Worm (Caenorhabditis elegans) whole organism, L4 larva: ENCODE data around the gene C32B5.15.
"Not testable (repeated sequence)": the region's sequence is repeated elsewhere in the genome, so short reads cannot be mapped to it uniquely, and the experiment has no call there.

Source experiments
- ama-1 ChIP-seq: fragments of 150-350 bp; optimal IDR thresholded peaks from 2 replicates; lab custom pipeline; 2014; ENCODE audit warnings: inconsistent platforms, mixed read lengths
- duxl-1 ChIP-seq: sonication (generic microtip); optimal IDR thresholded peaks from 2 replicates; lab custom pipeline; 2016; ENCODE audit warnings: mild to moderate bottlenecking, missing genetic modification characterization, moderate library complexity, missing compliant biosample characterization; ENCODE audit not compliant: poor library complexity
- nhr-77 ChIP-seq: fragments of 150-350 bp; optimal IDR thresholded peaks from 2 replicates; lab custom pipeline; 2014; ENCODE audit warnings: missing biosample characterization, missing genetic modification characterization
- ztf-7 ChIP-seq: fragments of 150-350 bp; optimal IDR thresholded peaks from 2 replicates; lab custom pipeline; 2014; ENCODE audit warnings: missing biosample characterization, missing genetic modification characterization

ce11 chrII:966962-967361, 5.8 kb downstream of the C32B5.15 start, which contains the start of gene fbxc-18:
- not testable (repeated sequence) for TF ChIP-seq duxl-1 (tag; lab: Kevin White, UChicago); ama-1; ztf-7 (tag; lab: Kevin White, UChicago); nhr-77 (tag; lab: Kevin White, UChicago)
